Comparison of ENCODE assay signal across 2 worm cellular contexts in genomic region chrII:5463692-5464300, ce11.
TF ChIP-seq lines count a peak whose summit lies in the region.

No protein-coding gene starts in this region.

TF ChIP-seq in whole organism, L1 larva, 84 proteins besides CTCF, POLR2A, EP300 and RAD21 (continued from another document):
- TF ChIP-seq efl-3 (GFP tag; optimal IDR thresholded peaks at IDR 0.05; lab: Kevin White, UChicago) (no peak), skn-1 (tag; optimal IDR thresholded peaks at IDR 0.05; lab: Kevin White, UChicago) (no peak), ceh-82 (tag; optimal IDR thresholded peaks at IDR 0.05; lab: Kevin White, UChicago) (no peak), fkh-4 (tag; optimal IDR thresholded peaks at IDR 0.05; lab: Kevin White, UChicago; ENCODE audit: borderline replicate concordance) (no peak), aha-1 (tag; optimal IDR thresholded peaks at IDR 0.05; lab: Kevin White, UChicago) (no peak), unc-62 (GFP tag; optimal IDR thresholded peaks at IDR 0.05; lab: Kevin White, UChicago) (no peak), unc-30 (tag; optimal IDR thresholded peaks at IDR 0.05; lab: Kevin White, UChicago) (no peak), C16A3.4 (tag; optimal IDR thresholded peaks at IDR 0.05; lab: Kevin White, UChicago) (no peak), fos-1 (tag; optimal IDR thresholded peaks at IDR 0.05; lab: Kevin White, UChicago) (no peak), lin-14 (GFP tag; optimal IDR thresholded peaks at IDR 0.05; lab: Kevin White, UChicago) (peak; percentile 65), nhr-71 (tag; optimal IDR thresholded peaks at IDR 0.05; lab: Kevin White, UChicago) (peak; percentile 7), pag-3 (tag; optimal IDR thresholded peaks at IDR 0.05; lab: Kevin White, UChicago; ENCODE audit: borderline replicate concordance, insufficient read depth) (no peak), nhr-12 (tag; optimal IDR thresholded peaks at IDR 0.05; lab: Kevin White, UChicago) (no peak), lsy-2 (tag; optimal IDR thresholded peaks at IDR 0.05; lab: Kevin White, UChicago) (peak; percentile 4 to 9), dsc-1 (tag; optimal IDR thresholded peaks at IDR 0.05; lab: Kevin White, UChicago) (peak; percentile 24), dpl-1 (GFP tag; optimal IDR thresholded peaks at IDR 0.05; lab: Kevin White, UChicago) (no peak), egl-27 (tag; optimal IDR thresholded peaks at IDR 0.05; lab: Kevin White, UChicago) (no peak), snu-23 (GFP tag; optimal IDR thresholded peaks at IDR 0.05; lab: Kevin White, UChicago) (no peak), egl-13 (tag; optimal IDR thresholded peaks at IDR 0.05; lab: Kevin White, UChicago) (no peak)

TF ChIP-seq in whole organism, L4 larva, 104 proteins besides CTCF, POLR2A, EP300 and RAD21 (continued from another document):
- TF ChIP-seq unc-62 (GFP tag; optimal IDR thresholded peaks at IDR 0.05 in 1 of 2; lab: Kevin White, UChicago): peak in 1 of 2 experiments; percentile 56
- TF ChIP-seq unc-62 (tag; optimal IDR thresholded peaks at IDR 0.05; lab: Kevin White, UChicago): no peak
- TF ChIP-seq D1046.2 (GFP tag; IDR thresholded peaks at IDR 0.05; lab: Robert Waterston, UW): no peak
- TF ChIP-seq tra-1 (GFP tag; IDR thresholded peaks at IDR 0.05; lab: Robert Waterston, UW): no peak
- no peak for TF ChIP-seq F10B5.3 (tag; optimal IDR thresholded peaks at IDR 0.05; lab: Kevin White, UChicago)
- TF ChIP-seq Y5F2A.4 (GFP tag; optimal IDR thresholded peaks at IDR 0.05; lab: Kevin White, UChicago): no peak
- peak; percentile 10 for TF ChIP-seq hlh-30 (tag; optimal IDR thresholded peaks at IDR 0.05; lab: Kevin White, UChicago; ENCODE audit: insufficient read depth)
- TF ChIP-seq mdl-1 (tag; optimal IDR thresholded peaks at IDR 0.05; lab: Kevin White, UChicago): no peak
- no peak for TF ChIP-seq lir-3 (tag; optimal IDR thresholded peaks at IDR 0.05; lab: Kevin White, UChicago)
- TF ChIP-seq nhr-102 (tag; optimal IDR thresholded peaks at IDR 0.05; lab: Kevin White, UChicago): no peak
- no peak for TF ChIP-seq lim-7 (GFP tag; IDR thresholded peaks at IDR 0.05; lab: Robert Waterston, UW)
- TF ChIP-seq unc-39 (tag; optimal IDR thresholded peaks at IDR 0.05; lab: Kevin White, UChicago): no peak
- TF ChIP-seq spr-3 (GFP tag; optimal IDR thresholded peaks at IDR 0.05; lab: Kevin White, UChicago): no peak
- peak; percentile 48 for TF ChIP-seq nhr-28 (tag; optimal IDR thresholded peaks at IDR 0.05; lab: Kevin White, UChicago)
- TF ChIP-seq F44E2.7 (GFP tag; IDR thresholded peaks at IDR 0.05; lab: Robert Waterston, UW): no peak
- no peak for TF ChIP-seq F37D6.2 (tag; optimal IDR thresholded peaks at IDR 0.05; lab: Kevin White, UChicago)
- TF ChIP-seq zfp-2 (tag; optimal IDR thresholded peaks at IDR 0.05; lab: Kevin White, UChicago): no peak
- TF ChIP-seq F49E8.2 (tag; optimal IDR thresholded peaks at IDR 0.05; lab: Kevin White, UChicago; ENCODE audit: borderline replicate concordance): no peak
- no peak for TF ChIP-seq pqm-1 (tag; optimal IDR thresholded peaks at IDR 0.05; lab: Kevin White, UChicago)
- TF ChIP-seq ceh-32 (tag; optimal IDR thresholded peaks at IDR 0.05; lab: Kevin White, UChicago; ENCODE audit: poor library complexity): no peak
- TF ChIP-seq set-16 (GFP tag; IDR thresholded peaks at IDR 0.05; lab: Robert Waterston, UW): no peak
- TF ChIP-seq lsy-2 (tag; optimal IDR thresholded peaks at IDR 0.05; lab: Kevin White, UChicago): peak in 1 of 2 experiments; percentile 10
- no peak for TF ChIP-seq lin-15B (tag; optimal IDR thresholded peaks at IDR 0.05; lab: Kevin White, UChicago)
- TF ChIP-seq ceh-20 (GFP tag; IDR thresholded peaks at IDR 0.05; lab: Robert Waterston, UW): no peak
- TF ChIP-seq hlh-11 (tag; optimal IDR thresholded peaks at IDR 0.05; lab: Kevin White, UChicago): peak; percentile 40
- TF ChIP-seq lin-1 (GFP tag; IDR thresholded peaks at IDR 0.05; lab: Robert Waterston, UW): no peak
- peak; percentile 13 for TF ChIP-seq mep-1 (tag; optimal IDR thresholded peaks at IDR 0.05; lab: Kevin White, UChicago)
- TF ChIP-seq madf-5 (GFP tag; IDR thresholded peaks at IDR 0.05; lab: Robert Waterston, UW): no peak
- no peak for TF ChIP-seq unc-130 (GFP tag; optimal IDR thresholded peaks at IDR 0.05; lab: Kevin White, UChicago)
